Fruit fly (Drosophila melanogaster) whole organism, embryonic: Measurements from ENCODE around the gene msps.

Source experiments
- CG10274 ChIP-seq: fragments of 200-800 bp; sonication (Bioruptor generic); optimal IDR thresholded peaks from 3 replicates; lab custom pipeline; 2017; ENCODE audit warnings: missing biosample characterization, mild to moderate bottlenecking, missing genetic modification characterization
- CG11695 ChIP-seq: fragments of 200-800 bp; sonication (Bioruptor generic); IDR thresholded peaks from 3 replicates; pipeline ENCODE4 v1.3.6; 2022; ENCODE audit warnings: missing biosample characterization, missing genetic modification characterization
- CG12104 ChIP-seq: fragments of 200-800 bp; sonication (Bioruptor generic); optimal IDR thresholded peaks from 3 replicates; lab custom pipeline; 2016; ENCODE audit warnings: missing biosample characterization, missing genetic modification characterization
- CG13775 ChIP-seq: fragments of 200-800 bp; sonication (Bioruptor generic); optimal IDR thresholded peaks from 3 replicates; lab custom pipeline; 2017; ENCODE audit warnings: missing biosample characterization, mild to moderate bottlenecking, missing genetic modification characterization
- CG1529 ChIP-seq: fragments of 200-800 bp; sonication (Bioruptor generic); optimal IDR thresholded peaks from 3 replicates; lab custom pipeline; 2018; ENCODE audit warnings: missing biosample characterization, missing genetic modification characterization
- CG16813 ChIP-seq: fragments of 200-800 bp; sonication (Bioruptor generic); IDR thresholded peaks from 3 replicates; pipeline ENCODE4 v1.3.6; 2022; ENCODE audit warnings: missing biosample characterization, missing genetic modification characterization; ENCODE audit not compliant: partially characterized antibody
- CG2120 ChIP-seq: fragments of 200-800 bp; sonication (Bioruptor generic); optimal IDR thresholded peaks from 3 replicates; lab custom pipeline; 2016; ENCODE audit warnings: missing biosample characterization, missing genetic modification characterization
- CG31224 ChIP-seq: fragments of 200-800 bp; sonication (Bioruptor generic); IDR thresholded peaks from 2 replicates; pipeline ENCODE4 v1.3.6; 2022; ENCODE audit warnings: missing biosample characterization, missing genetic modification characterization
- CG31441 ChIP-seq: fragments of 200-800 bp; sonication (Bioruptor generic); IDR thresholded peaks from 2 replicates; pipeline ENCODE4 v1.3.6; 2022; ENCODE audit warnings: missing biosample characterization, missing genetic modification characterization
- CG32532 ChIP-seq: fragments of 200-800 bp; sonication (Bioruptor generic); IDR thresholded peaks from 2 replicates; pipeline ENCODE4 v1.3.6; 2022; ENCODE audit warnings: missing biosample characterization, missing genetic modification characterization
- CG3726 ChIP-seq: fragments of 200-800 bp; sonication (Bioruptor generic); IDR thresholded peaks from 3 replicates; pipeline ENCODE4, ENCODE4 v1.3.6; 2022; ENCODE audit warnings: missing biosample characterization, missing genetic modification characterization
- CG5180 ChIP-seq: fragments of 200-800 bp; sonication (Bioruptor generic); optimal IDR thresholded peaks from 3 replicates; lab custom pipeline; 2017; ENCODE audit warnings: missing biosample characterization, missing genetic modification characterization, mild to moderate bottlenecking, moderate library complexity, missing genetic modification reagents
- CG5245 ChIP-seq: fragments of 200-800 bp; sonication (Bioruptor generic); optimal IDR thresholded peaks from 3 replicates; lab custom pipeline; 2016; ENCODE audit warnings: missing biosample characterization, missing genetic modification characterization
- CG6689 ChIP-seq: fragments of 200-800 bp; sonication (Bioruptor generic); IDR thresholded peaks from 2 replicates; pipeline ENCODE4 v1.3.6; 2022; ENCODE audit warnings: missing biosample characterization, missing genetic modification characterization
- CG8089 ChIP-seq: fragments of 200-800 bp; sonication (Bioruptor generic); optimal IDR thresholded peaks from 3 replicates; lab custom pipeline; 2016; ENCODE audit warnings: missing biosample characterization, missing genetic modification characterization
- D19A ChIP-seq: fragments of 200-800 bp; optimal IDR thresholded peaks from 3 replicates; lab custom pipeline; 2019; ENCODE audit warnings: missing biosample characterization, mild to moderate bottlenecking, missing genetic modification characterization, moderate library complexity
- Drgx ChIP-seq: fragments of 200-800 bp; sonication (Bioruptor generic); IDR thresholded peaks from 2 replicates; pipeline ENCODE4 v1.3.6; 2022; ENCODE audit warnings: missing biosample characterization, missing genetic modification characterization
- Ets65A ChIP-seq: fragments of 200-800 bp; sonication (Bioruptor generic); peaks from one replicate; lab custom pipeline; 2016; ENCODE audit warnings: missing biosample characterization, missing genetic modification characterization
- HLH3B ChIP-seq: fragments of 200-800 bp; sonication (Bioruptor generic); IDR thresholded peaks from 2 replicates; pipeline ENCODE4 v1.3.6; 2022; ENCODE audit warnings: missing biosample characterization, missing genetic modification characterization
- HLH54F ChIP-seq: fragments of 200-800 bp; sonication (Bioruptor generic); optimal IDR thresholded peaks from 3 replicates; lab custom pipeline; 2016; ENCODE audit warnings: missing biosample characterization, missing genetic modification characterization
- HmgD ChIP-seq: fragments of 200-800 bp; sonication (Bioruptor generic); optimal IDR thresholded peaks from 3 replicates; lab custom pipeline; 2016; ENCODE audit warnings: missing biosample characterization, missing genetic modification characterization
- Hr3 ChIP-seq: fragments of 200-800 bp; sonication (Bioruptor generic); optimal IDR thresholded peaks from 3 replicates; lab custom pipeline; 2016; ENCODE audit warnings: missing biosample characterization, missing genetic modification characterization
- MBD-R2 ChIP-seq: fragments of 200-800 bp; sonication (Bioruptor generic); IDR thresholded peaks from 2 replicates; pipeline ENCODE4 v1.3.6; 2022; ENCODE audit warnings: missing biosample characterization, missing genetic modification characterization
- Mes4 ChIP-seq: fragments of 200-800 bp; sonication (Bioruptor generic); optimal IDR thresholded peaks from 2 replicates; lab custom pipeline; 2016; ENCODE audit warnings: missing biosample characterization, missing genetic modification characterization
- Myb ChIP-seq: fragments of 200-800 bp; sonication (Bioruptor generic); optimal IDR thresholded peaks from 2 replicates; lab custom pipeline; 2016; ENCODE audit warnings: missing biosample characterization, missing genetic modification characterization
- Sox100B ChIP-seq: fragments of 200-800 bp; sonication (Bioruptor generic); optimal IDR thresholded peaks from 3 replicates; lab custom pipeline; 2018; ENCODE audit warnings: missing biosample characterization, mild to moderate bottlenecking, missing genetic modification characterization
- Trl ChIP-seq, 3 experiments: fragments of >200 bp in 2 of 3; fragments of 200-800 bp in 1 of 3; sonication (Bioruptor generic) in 1 of 3; optimal IDR thresholded peaks; 2 replicates in 1 of 3; 3 replicates in 2 of 3; lab custom pipeline; 2016 to 2017; ENCODE audit warnings: missing biosample characterization in 1 of 3, missing genetic modification characterization in 1 of 3
- cad ChIP-seq: fragments of >200 bp; optimal IDR thresholded peaks from 2 replicates; lab custom pipeline; 2017; ENCODE audit warnings: missing biosample characterization, missing genetic modification characterization
- ci ChIP-seq: fragments of 200-800 bp; sonication (Bioruptor generic); IDR thresholded peaks from 3 replicates; pipeline ENCODE4 v1.3.6; 2022; ENCODE audit warnings: missing biosample characterization, missing genetic modification characterization
- cwo ChIP-seq: fragments of 200-800 bp; sonication (Bioruptor generic); optimal IDR thresholded peaks from 3 replicates; lab custom pipeline; 2017; ENCODE audit warnings: missing biosample characterization, missing genetic modification characterization, mild to moderate bottlenecking, moderate library complexity, missing genetic modification reagents
- dpn ChIP-seq, 2 experiments: fragments of 200-800 bp; sonication (Bioruptor generic); optimal IDR thresholded peaks; 3 replicates each; lab custom pipeline; 2016; ENCODE audit warnings: missing biosample characterization in 2 of 2, missing genetic modification characterization in 2 of 2
- exex ChIP-seq: fragments of 200-800 bp; sonication (Bioruptor generic); optimal IDR thresholded peaks from 4 replicates; lab custom pipeline; 2018; ENCODE audit warnings: missing biosample characterization, mild to moderate bottlenecking, missing genetic modification characterization, moderate library complexity
- fu2 ChIP-seq: fragments of 200-800 bp; sonication (Bioruptor generic); optimal IDR thresholded peaks from 2 replicates; lab custom pipeline; 2016; ENCODE audit warnings: missing biosample characterization, missing genetic modification characterization
- gce ChIP-seq: fragments of 200-800 bp; sonication (Bioruptor generic); IDR thresholded peaks from 3 replicates; pipeline ENCODE4 v1.3.6; 2022; ENCODE audit warnings: missing biosample characterization, missing genetic modification characterization
- hbn ChIP-seq: fragments of 200-800 bp; sonication (Bioruptor generic); IDR thresholded peaks from 2 replicates; pipeline ENCODE4 v1.3.6; 2022; ENCODE audit warnings: missing biosample characterization, missing genetic modification characterization; ENCODE audit not compliant: partially characterized antibody
- hkb ChIP-seq, 2 experiments: fragments of 200-800 bp in 1 of 2; fragments of >200 bp in 1 of 2; sonication (Bioruptor generic) in 1 of 2; IDR thresholded peaks in 1 of 2; optimal IDR thresholded peaks in 1 of 2; 2 replicates each; pipeline versions ENCODE4 v1.3.6 to Lab custom; 2017 to 2022; ENCODE audit warnings: missing biosample characterization in 1 of 2, missing genetic modification characterization in 1 of 2
- mam ChIP-seq: fragments of 200-800 bp; sonication (Bioruptor generic); optimal IDR thresholded peaks from 3 replicates; lab custom pipeline; 2016; ENCODE audit warnings: missing biosample characterization, missing genetic modification characterization
- pan ChIP-seq, 4 experiments: fragments of >200 bp in 3 of 4; fragments of 200-800 bp in 1 of 4; sonication (Bioruptor generic) in 1 of 4; optimal IDR thresholded peaks in 3 of 4; IDR thresholded peaks in 1 of 4; 2 replicates each; pipeline versions ENCODE4 v1.3.6 to Lab custom; 2017 to 2022; ENCODE audit warnings: missing biosample characterization in 2 of 4, missing genetic modification characterization in 2 of 4, mixed read lengths in 1 of 4
- prd ChIP-seq, 3 experiments: fragments of >200 bp in 2 of 3; fragments of 200-800 bp in 1 of 3; sonication (Bioruptor generic) in 1 of 3; optimal IDR thresholded peaks in 2 of 3; IDR thresholded peaks in 1 of 3; 2 replicates in 2 of 3; 3 replicates in 1 of 3; pipeline versions ENCODE4 v1.3.6 to Lab custom; 2017 to 2022; ENCODE audit warnings: missing biosample characterization in 1 of 3, missing genetic modification characterization in 1 of 3
- psq ChIP-seq: fragments of 200-800 bp; sonication (Bioruptor generic); optimal IDR thresholded peaks from 2 replicates; lab custom pipeline; 2017; ENCODE audit warnings: missing biosample characterization, missing genetic modification characterization
- repo ChIP-seq: fragments of 200-800 bp; sonication (Bioruptor generic); optimal IDR thresholded peaks from 2 replicates; lab custom pipeline; 2016; ENCODE audit warnings: missing biosample characterization, missing genetic modification characterization
- row ChIP-seq: fragments of 200-800 bp; sonication (Bioruptor generic); IDR thresholded peaks from 3 replicates; pipeline ENCODE4 v1.3.6; 2022; ENCODE audit warnings: missing biosample characterization, missing genetic modification characterization
- schlank ChIP-seq: fragments of 200-800 bp; sonication (Bioruptor generic); optimal IDR thresholded peaks from 2 replicates; lab custom pipeline; 2018; ENCODE audit warnings: missing biosample characterization, mild to moderate bottlenecking, missing genetic modification characterization
- shn ChIP-seq: fragments of 200-800 bp; sonication (Bioruptor generic); optimal IDR thresholded peaks from 3 replicates; lab custom pipeline; 2016; ENCODE audit warnings: missing biosample characterization, missing genetic modification characterization
- sisA ChIP-seq: fragments of 200-800 bp; sonication (Bioruptor generic); IDR thresholded peaks from 2 replicates; pipeline ENCODE4 v1.3.6; 2022; ENCODE audit warnings: missing biosample characterization, missing genetic modification characterization
- sqz ChIP-seq: fragments of 200-800 bp; sonication (Bioruptor generic); optimal IDR thresholded peaks from 3 replicates; lab custom pipeline; 2018; ENCODE audit warnings: missing biosample characterization, mild to moderate bottlenecking, missing genetic modification characterization
- tgo ChIP-seq: fragments of 200-800 bp; sonication (Bioruptor generic); IDR thresholded peaks from 3 replicates; pipeline ENCODE4 v1.3.6; 2022; ENCODE audit warnings: missing biosample characterization, missing genetic modification characterization
- vfl ChIP-seq: fragments of 200-800 bp; sonication (Bioruptor generic); optimal IDR thresholded peaks from 2 replicates; lab custom pipeline; 2016; ENCODE audit warnings: missing biosample characterization, missing genetic modification characterization

msps gene

dm6 chr3R:16049369-16049768, 1.2 kb upstream of the msps start, which contains the start of the genes IKKbeta and CG5013 (continued):
- TF ChIP-seq mam (GFP tag; lab: Kevin White, UChicago) (peak; percentile 78), fu2 (GFP tag; lab: Kevin White, UChicago) (peak; percentile 43), CG5245 (GFP tag; lab: Kevin White, UChicago) (peak; percentile 2), vfl (GFP tag; lab: Kevin White, UChicago) (peak; percentile 56), CG13775 (GFP tag; lab: Kevin White, UChicago) (peak; percentile 32), schlank (tag; lab: Kevin White, UChicago) (no peak), CG11695 (GFP tag; lab: Robert Waterston, UW) (no peak), MBD-R2 (GFP tag; lab: Robert Waterston, UW) (peak; percentile 79)
- TF ChIP-seq, all 482 proteins: peak for 229

DNA sequence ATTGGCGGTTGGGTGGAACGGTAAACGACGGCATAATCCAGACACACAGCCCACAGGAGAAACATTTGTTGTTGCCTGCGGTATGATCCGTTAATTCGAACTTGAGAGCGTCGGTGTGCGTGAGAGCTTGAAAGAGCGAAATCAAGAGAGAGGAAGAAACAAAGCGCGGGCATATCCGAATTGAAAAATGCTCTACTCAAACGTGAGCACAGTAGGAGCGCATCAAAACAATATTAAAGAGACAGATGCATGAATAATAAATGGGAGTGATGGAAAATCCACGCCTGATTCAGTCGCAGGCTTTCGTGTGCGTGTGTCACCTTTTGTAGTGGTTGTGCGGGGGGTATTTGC, 703 bp downstream of the msps start:
- TF ChIP-seq sqz (no peak), hkb (optimal IDR thresholded peaks at IDR 0.05; lab: Kevin White, UChicago) (no peak), hkb (GFP tag; IDR thresholded peaks at IDR 0.05; lab: Robert Waterston, UW) (0 out of 2 replicates have a peak, but pooled peaks have one; percentile 33), CG6689 (GFP tag; lab: Robert Waterston, UW) (0 out of 2 replicates have a peak, but pooled peaks have one; percentile 7), tgo (peak; percentile 13; the same call in 1 of the 3 replicates), HLH54F (no peak), Ets65A (GFP tag; lab: Kevin White, UChicago) (no peak), repo (GFP tag; lab: Kevin White, UChicago) (peak; percentile 32), Trl (optimal IDR thresholded peaks at IDR 0.05; lab: Kevin White, UChicago) (peak; percentile 69 to 70), Trl (GFP tag; optimal IDR thresholded peaks at IDR 0.05; lab: Kevin White, UChicago) (no peak), CG10274 (GFP tag; lab: Kevin White, UChicago) (peak; percentile 88), CG5180 (GFP tag; lab: Kevin White, UChicago) (peak; percentile 69), psq (GFP tag; lab: Kevin White, UChicago) (no peak), D19A (peak; percentile 99), CG12104 (GFP tag; lab: Kevin White, UChicago) (no peak), pan (optimal IDR thresholded peaks at IDR 0.05; lab: Kevin White, UChicago) (no peak), pan (GFP tag; optimal IDR thresholded peaks at IDR 0.05 in 1 of 2, IDR thresholded peaks at IDR 0.05 in 1 of 2) (peak in 1 of 2 experiments; percentile 36), shn (GFP tag; lab: Kevin White, UChicago) (peak; percentile 3), CG16813 (GFP tag; lab: Robert Waterston, UW) (no peak), ci (0 out of 3 replicates have a peak, but pooled peaks have one; percentile 34), exex (tag; lab: Kevin White, UChicago) (no peak), CG2120 (GFP tag; lab: Kevin White, UChicago) (peak; percentile 54), Hr3 (no peak), CG32532 (GFP tag; lab: Robert Waterston, UW) (peak; percentile 13; the same call in 1 of the 2 replicates), CG8089 (GFP tag; lab: Kevin White, UChicago) (no peak), gce (GFP tag; lab: Robert Waterston, UW) (no peak), Drgx (GFP tag; lab: Robert Waterston, UW) (peak; percentile 65), cad (GFP tag; lab: Kevin White, UChicago) (no peak), cwo (GFP tag; lab: Kevin White, UChicago) (no peak), sisA (GFP tag; lab: Robert Waterston, UW) (peak; percentile 28; the same call in 1 of the 2 replicates), HmgD (no peak), Sox100B (no peak), CG1529 (no peak), HLH3B (0 out of 2 replicates have a peak, but pooled peaks have one; percentile 18), Myb (peak; percentile 49), row (peak; percentile 34; the same call in 1 of the 3 replicates), dpn (GFP tag; optimal IDR thresholded peaks at IDR 0.05; lab: Kevin White, UChicago) (no peak), hbn (0 out of 2 replicates have a peak, but pooled peaks have one; percentile 12), Mes4 (no peak), CG3726 (GFP tag; lab: Robert Waterston, UW) (no peak), CG31224 (GFP tag; lab: Robert Waterston, UW) (0 out of 2 replicates have a peak, but pooled peaks have one; percentile 10), prd (optimal IDR thresholded peaks at IDR 0.05; lab: Kevin White, UChicago) (no peak), prd (GFP tag; IDR thresholded peaks at IDR 0.05; lab: Robert Waterston, UW) (peak; percentile 31; the same call in 1 of the 3 replicates), CG31441 (no peak)
